Worm (Caenorhabditis elegans): ENCODE measurements around the gene rga-5.

The rga-5 gene

DNA sequence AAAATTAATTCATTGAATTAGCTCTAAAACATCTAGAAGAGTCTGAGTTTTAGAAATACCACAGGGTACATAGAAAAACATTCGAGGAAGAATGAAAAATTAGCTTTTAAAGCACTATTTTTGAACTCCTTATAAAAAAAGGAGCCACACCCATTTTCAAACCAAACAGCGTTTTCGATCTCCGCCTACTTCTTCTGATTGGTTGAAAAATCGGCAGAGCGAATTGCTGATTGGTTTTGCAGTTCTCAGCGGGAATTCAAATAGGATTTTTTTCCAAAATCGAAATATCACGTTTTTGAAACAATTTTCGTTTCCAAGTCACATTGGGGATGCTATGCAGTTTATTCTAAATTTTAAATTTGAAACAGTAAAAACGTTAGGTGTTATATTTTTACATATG is 50.4 kb downstream of the rga-5 start:
- TF ChIP-seq C04F5.9 (tag; optimal IDR thresholded peaks at IDR 0.05) (no peak), efl-1 (optimal IDR thresholded peaks at IDR 0.05) (no peak), efl-1 (GFP tag; optimal IDR thresholded peaks at IDR 0.05 in 1 of 2) (peak; percentile 38 to 70), pag-3 (tag; optimal IDR thresholded peaks at IDR 0.05; ENCODE audit: borderline replicate concordance, insufficient read depth) (no peak)

DNA sequence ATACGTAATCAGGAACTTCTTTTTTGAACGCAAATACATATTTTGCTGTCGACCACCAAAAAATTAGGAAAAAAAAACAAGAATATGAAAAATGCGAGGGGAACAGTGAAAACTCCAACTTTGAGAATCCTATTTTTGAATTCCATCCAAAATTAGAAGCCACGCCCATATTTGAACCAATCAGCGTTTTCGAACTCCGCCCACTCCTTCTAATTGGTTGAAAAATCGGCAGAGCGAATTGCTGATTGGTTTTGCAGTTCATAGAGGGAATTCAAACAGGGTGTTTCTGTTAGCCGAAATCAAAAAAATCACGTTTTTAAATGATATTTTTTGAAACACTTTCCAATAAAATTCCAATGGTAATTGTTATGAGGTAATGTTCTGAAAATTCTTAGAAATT is 51.1 kb downstream of the rga-5 start:
- TF ChIP-seq mdl-1 (tag; optimal IDR thresholded peaks at IDR 0.05) (no peak), lin-35 (GFP tag; optimal IDR thresholded peaks at IDR 0.05) (no peak), efl-1 (optimal IDR thresholded peaks at IDR 0.05) (no peak), efl-1 (GFP tag; optimal IDR thresholded peaks at IDR 0.05 in 1 of 2) (peak in 1 of 2 experiments; percentile 19)

DNA sequence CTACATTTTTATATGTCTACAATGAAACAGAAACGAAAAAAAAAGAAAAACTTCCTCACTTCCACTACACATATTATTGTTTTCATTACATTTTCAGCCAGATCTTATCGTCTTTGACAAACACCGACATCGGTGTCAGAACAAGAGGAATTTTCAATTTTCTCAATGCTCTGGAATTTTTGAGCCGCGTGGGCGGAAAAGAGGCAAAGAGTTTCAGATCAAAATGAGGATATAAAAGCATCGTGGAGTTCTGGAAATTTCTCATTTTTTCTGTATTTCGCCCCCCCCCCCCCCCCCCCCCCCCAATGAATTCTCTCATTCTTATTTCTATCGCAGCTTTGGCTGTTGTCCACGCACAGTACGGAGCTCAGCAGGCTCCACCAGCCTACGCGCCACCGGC is 52.2 kb downstream of the rga-5 start, which contains the start of gene B0513.4:
Gene B0513.4, plus strand, starts transcription at position 301 of the 400 bp plus-strand sequence.
- TF ChIP-seq lin-13 (GFP tag; optimal IDR thresholded peaks at IDR 0.05) (no peak), pax-3 (tag; optimal IDR thresholded peaks at IDR 0.05) (no peak), isw-1 (GFP tag; IDR thresholded peaks at IDR 0.05) (no peak), mdl-1 (tag; optimal IDR thresholded peaks at IDR 0.05) (no peak), efl-3 (GFP tag; optimal IDR thresholded peaks at IDR 0.05) (no peak), F16B12.6 (tag; optimal IDR thresholded peaks at IDR 0.05) (no peak), unc-98 (GFP tag; IDR thresholded peaks at IDR 0.05) (no peak), C34B4.2 (tag; optimal IDR thresholded peaks at IDR 0.05) (no peak), unc-86 (tag; optimal IDR thresholded peaks at IDR 0.05) (no peak), ceh-8 (GFP tag; optimal IDR thresholded peaks at IDR 0.05) (no peak), xbp-1 (tag; optimal IDR thresholded peaks at IDR 0.05) (no peak), mep-1 (tag; optimal IDR thresholded peaks at IDR 0.05) (no peak), mef-2 (tag; optimal IDR thresholded peaks at IDR 0.05) (no peak), blmp-1 (tag; optimal IDR thresholded peaks at IDR 0.05) (no peak), lir-3 (tag; optimal IDR thresholded peaks at IDR 0.05; ENCODE audit: poor library complexity) (no peak), hlh-4 (tag; optimal IDR thresholded peaks at IDR 0.05) (no peak), fkh-4 (tag; optimal IDR thresholded peaks at IDR 0.05; ENCODE audit: borderline replicate concordance) (no peak), zip-4 (GFP tag; optimal IDR thresholded peaks at IDR 0.05) (no peak), tlp-1 (tag; optimal IDR thresholded peaks at IDR 0.05) (no peak), nhr-47 (tag; optimal IDR thresholded peaks at IDR 0.05) (no peak)

DNA sequence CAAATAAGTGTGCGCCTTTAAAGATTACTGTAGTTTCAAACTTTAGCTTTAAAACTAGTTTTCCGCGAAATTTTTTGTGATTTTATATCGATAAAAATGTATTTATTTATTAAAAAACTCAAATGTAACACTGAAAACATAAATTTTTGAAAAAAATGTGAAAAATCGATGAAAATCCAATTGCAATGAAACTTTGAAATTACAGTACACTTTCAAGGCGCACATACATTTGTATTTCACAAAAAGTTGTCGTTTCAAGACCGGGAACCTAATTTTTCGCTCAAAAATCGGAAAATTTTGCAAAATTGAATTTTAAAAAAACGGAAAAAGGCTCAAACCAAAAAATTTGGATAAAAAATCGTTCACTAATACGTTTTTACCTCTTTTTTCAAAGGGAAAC is 52.7 kb downstream of the rga-5 start:
- TF ChIP-seq efl-3 (GFP tag; optimal IDR thresholded peaks at IDR 0.05), result no peak
- TF ChIP-seq nhr-71 (tag; optimal IDR thresholded peaks at IDR 0.05), result no peak
- TF ChIP-seq dsc-1 (tag; optimal IDR thresholded peaks at IDR 0.05), result no peak
- no peak for TF ChIP-seq sox-4 (tag; optimal IDR thresholded peaks at IDR 0.05)
- no peak for TF ChIP-seq ztf-4 (tag; optimal IDR thresholded peaks at IDR 0.05)
- TF ChIP-seq fkh-8 (tag; optimal IDR thresholded peaks at IDR 0.05), result no peak
- no peak for TF ChIP-seq grh-1 (GFP tag; IDR thresholded peaks at IDR 0.05)
- TF ChIP-seq pqm-1 (tag; optimal IDR thresholded peaks at IDR 0.05), result no peak
- TF ChIP-seq aha-1 (tag; optimal IDR thresholded peaks at IDR 0.05), result no peak
- no peak for TF ChIP-seq Y116A8C.19 (tag; optimal IDR thresholded peaks at IDR 0.05; ENCODE audit: borderline replicate concordance)
- TF ChIP-seq unc-98 (GFP tag; IDR thresholded peaks at IDR 0.05), result no peak
- no peak for TF ChIP-seq nhr-237 (tag; optimal IDR thresholded peaks at IDR 0.05)
- no peak for TF ChIP-seq C04F5.9 (tag; optimal IDR thresholded peaks at IDR 0.05)
- no peak for TF ChIP-seq fos-1 (tag; optimal IDR thresholded peaks at IDR 0.05)
- TF ChIP-seq xbp-1 (tag; optimal IDR thresholded peaks at IDR 0.05), result no peak
- TF ChIP-seq hlh-17 (GFP tag; optimal IDR thresholded peaks at IDR 0.05; ENCODE audit: borderline replicate concordance), result no peak
- no peak for TF ChIP-seq pax-3 (tag; optimal IDR thresholded peaks at IDR 0.05)
- TF ChIP-seq nhr-11 (tag; optimal IDR thresholded peaks at IDR 0.05), result no peak
- TF ChIP-seq ama-1 (optimal IDR thresholded peaks at IDR 0.05), result no peak
- no peak for TF ChIP-seq C16A3.4 (tag; optimal IDR thresholded peaks at IDR 0.05)

Measured in whole organism, L1 larva.